Worm (Caenorhabditis elegans): ENCODE results near the gene F31A3.3.
A peak's percentile ranks its signal among the peaks of the same experiment; 100 is the strongest.

F31A3.3 gene

DNA sequence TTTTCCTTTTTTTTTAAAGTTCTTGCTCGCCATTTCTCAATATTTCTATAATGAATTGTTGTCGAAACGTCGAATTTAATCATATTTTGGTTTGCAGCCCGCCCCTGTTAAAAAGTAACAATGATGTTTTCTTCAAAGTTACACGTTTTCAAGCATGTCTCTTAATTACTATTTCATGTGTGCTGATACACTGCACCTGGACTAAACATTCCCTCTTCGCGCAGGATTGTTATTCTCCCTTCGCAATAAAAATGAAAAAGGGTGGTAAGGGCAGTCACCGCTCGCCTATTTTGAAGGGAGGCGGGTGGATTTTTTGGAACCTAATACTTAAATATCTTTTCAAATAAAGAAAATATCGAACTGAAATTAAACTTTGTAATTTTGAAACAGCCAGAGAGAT is 11.6 kb upstream of the F31A3.3 start (continued):
- TF ChIP-seq tra-1 (GFP tag; IDR thresholded peaks at IDR 0.05) (no peak), lin-39 (tag; optimal IDR thresholded peaks at IDR 0.05) (no peak), daf-8 (GFP tag; IDR thresholded peaks at IDR 0.05) (no peak), nhr-111 (GFP tag; optimal IDR thresholded peaks at IDR 0.05) (no peak), nhr-25 (tag; optimal IDR thresholded peaks at IDR 0.05; ENCODE audit: borderline replicate concordance, insufficient read depth) (no peak), mxl-3 (GFP tag; optimal IDR thresholded peaks at IDR 0.05) (peak; percentile 20), sdz-12 (GFP tag; optimal IDR thresholded peaks at IDR 0.05) (no peak)

DNA sequence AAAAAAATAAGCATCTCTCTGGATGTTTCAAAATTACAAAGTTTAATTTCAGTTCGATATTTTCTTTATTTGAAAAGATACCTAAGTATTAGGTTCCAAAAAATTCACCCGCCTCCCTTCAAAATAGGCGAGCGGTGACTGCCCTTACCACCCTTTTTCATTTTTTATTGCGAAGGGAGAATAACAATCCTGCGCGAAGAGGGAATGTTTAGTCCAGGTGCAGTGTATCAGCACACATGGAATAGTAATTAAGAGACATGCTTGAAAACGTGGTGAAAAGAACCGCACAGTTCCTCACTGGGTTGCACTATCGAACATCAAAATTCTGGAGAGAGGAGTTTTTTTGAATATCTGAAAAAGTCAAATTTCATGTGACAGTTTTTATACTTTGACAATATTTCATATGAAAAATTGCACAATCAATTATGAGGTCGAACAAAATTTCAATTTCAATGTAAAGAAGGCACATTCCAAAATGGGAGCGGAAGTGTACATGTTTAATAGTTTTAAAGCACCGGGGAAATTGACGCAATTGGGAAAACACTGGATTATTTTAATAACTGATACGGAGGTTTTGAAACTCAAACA is 10.6 kb upstream of the F31A3.3 start:
- TF ChIP-seq dmd-9 (GFP tag; IDR thresholded peaks at IDR 0.05) (peak; percentile 78), mdl-1 (tag; optimal IDR thresholded peaks at IDR 0.05) (peak; percentile 21 to 68), php-3 (GFP tag; IDR thresholded peaks at IDR 0.05) (peak; percentile 93), aha-1 (tag) (peak; percentile 16), dmd-6 (GFP tag; IDR thresholded peaks at IDR 0.05) (peak; percentile 94), unc-39 (tag; optimal IDR thresholded peaks at IDR 0.05) (no peak), F44E2.7 (GFP tag; IDR thresholded peaks at IDR 0.05) (no peak), ZK546.5 (tag; optimal IDR thresholded peaks at IDR 0.05) (no peak), cey-2 (tag; optimal IDR thresholded peaks at IDR 0.05; ENCODE audit: borderline replicate concordance, insufficient read depth) (no peak), fos-1 (tag; optimal IDR thresholded peaks at IDR 0.05) (no peak), snpc-4 (tag; optimal IDR thresholded peaks at IDR 0.05) (no peak), mxl-3 (GFP tag; optimal IDR thresholded peaks at IDR 0.05) (peak; percentile 79), lin-29 (GFP tag; IDR thresholded peaks at IDR 0.05) (peak; percentile 90), hif-1 (tag; optimal IDR thresholded peaks at IDR 0.05) (peak in 1 of 2 experiments; percentile 30), aly-2 (tag; optimal IDR thresholded peaks at IDR 0.05) (no peak), tag-97 (GFP tag; IDR thresholded peaks at IDR 0.05) (no peak), nhr-11 (tag; optimal IDR thresholded peaks at IDR 0.05) (peak; percentile 56), nhr-42 (GFP tag; IDR thresholded peaks at IDR 0.05) (peak; percentile 98), T20F7.1 (GFP tag; optimal IDR thresholded peaks at IDR 0.05) (peak; percentile 84), hmg-1.1 (GFP tag; IDR thresholded peaks at IDR 0.05) (peak; percentile 99), pha-4 (GFP tag; IDR thresholded peaks at IDR 0.05) (peak; percentile 95), pha-4 (tag; optimal IDR thresholded peaks at IDR 0.05) (no peak), hlh-30 (tag; optimal IDR thresholded peaks at IDR 0.05; ENCODE audit: insufficient read depth) (peak; percentile 53), nhr-111 (GFP tag; optimal IDR thresholded peaks at IDR 0.05) (no peak), ama-1 (optimal IDR thresholded peaks at IDR 0.05) (no peak), daf-19 (GFP tag; conservative IDR thresholded peaks at IDR 0.05) (peak; percentile 84), sdz-12 (GFP tag; optimal IDR thresholded peaks at IDR 0.05) (no peak), dve-1 (tag; optimal IDR thresholded peaks at IDR 0.05; ENCODE audit: insufficient read depth) (peak; percentile 84), nhr-102 (tag; optimal IDR thresholded peaks at IDR 0.05) (peak; percentile 97), zfp-3 (GFP tag; conservative IDR thresholded peaks at IDR 0.05) (peak; percentile 88), ZK337.2 (GFP tag; IDR thresholded peaks at IDR 0.05) (peak; percentile 76; the same call in 1 of the 2 replicates), mep-1 (tag; optimal IDR thresholded peaks at IDR 0.05) (peak; percentile 91), daf-8 (GFP tag; IDR thresholded peaks at IDR 0.05) (no peak), nhr-76 (tag; optimal IDR thresholded peaks at IDR 0.05) (no peak), nhr-28 (tag; optimal IDR thresholded peaks at IDR 0.05) (peak; percentile 22), duxl-1 (tag; optimal IDR thresholded peaks at IDR 0.05; ENCODE audit: poor library complexity) (peak; percentile 96), zip-2 (tag; optimal IDR thresholded peaks at IDR 0.05) (peak; percentile 75), arid-1 (GFP tag; conservative IDR thresholded peaks at IDR 0.05) (peak; percentile 84), lir-3 (tag; optimal IDR thresholded peaks at IDR 0.05) (peak; percentile 15), tra-1 (GFP tag; IDR thresholded peaks at IDR 0.05) (peak; percentile 86; the same call in 1 of the 2 replicates), ctbp-1 (GFP tag; IDR thresholded peaks at IDR 0.05) (peak; percentile 91), T26A8.4 (GFP tag; IDR thresholded peaks at IDR 0.05) (peak; percentile 98), nhr-25 (tag; optimal IDR thresholded peaks at IDR 0.05; ENCODE audit: borderline replicate concordance, insufficient read depth) (no peak), daf-12 (tag; optimal IDR thresholded peaks at IDR 0.05) (no peak), ztf-7 (tag; optimal IDR thresholded peaks at IDR 0.05) (peak; percentile 68), lin-15B (tag; optimal IDR thresholded peaks at IDR 0.05) (no peak), nhr-6 (tag; optimal IDR thresholded peaks at IDR 0.05) (peak; percentile 23)
